Fruit fly (Drosophila melanogaster) whole organism, prepupa: Measurements from ENCODE around the gene CG7872.

Experiments used
- CG11762 ChIP-seq: fragments of 200-800 bp; sonication (Bioruptor generic); optimal IDR thresholded peaks from 3 replicates; lab custom pipeline; 2016; ENCODE audit warnings: missing biosample characterization, missing genetic modification characterization; ENCODE audit not compliant: insufficient read depth
- CG6163 ChIP-seq: fragments of 200-800 bp; sonication (Bioruptor generic); IDR thresholded peaks from 3 replicates; pipeline ENCODE4 v1.3.6; 2022; ENCODE audit warnings: missing biosample characterization, missing genetic modification characterization
- CG6854 ChIP-seq: fragments of 200-800 bp; sonication (Bioruptor generic); optimal IDR thresholded peaks from 2 replicates; lab custom pipeline; 2017; ENCODE audit warnings: missing biosample characterization, mild to moderate bottlenecking, missing genetic modification characterization
- CG8632 ChIP-seq: fragments of 200-800 bp; sonication (Bioruptor generic); optimal IDR thresholded peaks from 3 replicates; lab custom pipeline; 2016; ENCODE audit warnings: missing biosample characterization, missing genetic modification characterization
- Gug ChIP-seq: fragments of 200-800 bp; sonication (Bioruptor generic); IDR thresholded peaks from 2 replicates; pipeline ENCODE4 v1.3.6; 2022; ENCODE audit warnings: missing biosample characterization, missing genetic modification characterization
- Hr39 ChIP-seq: fragments of 200-800 bp; sonication (Bioruptor generic); optimal IDR thresholded peaks from 2 replicates; lab custom pipeline; 2016; ENCODE audit warnings: missing biosample characterization, missing genetic modification characterization
- dsx ChIP-seq: fragments of 200-800 bp; optimal IDR thresholded peaks from 3 replicates; lab custom pipeline; 2019; ENCODE audit warnings: missing biosample characterization, mild to moderate bottlenecking, missing genetic modification characterization, moderate library complexity; ENCODE audit not compliant: poor library complexity, severe bottlenecking
- ss ChIP-seq, 2 experiments: fragments of 200-800 bp; sonication (Bioruptor generic); optimal IDR thresholded peaks; 2 replicates in 1 of 2; 3 replicates in 1 of 2; lab custom pipeline; 2017 to 2018; ENCODE audit warnings: mild to moderate bottlenecking in 2 of 2, missing biosample characterization in 2 of 2, missing genetic modification characterization in 2 of 2, moderate library complexity in 1 of 2

DNA sequence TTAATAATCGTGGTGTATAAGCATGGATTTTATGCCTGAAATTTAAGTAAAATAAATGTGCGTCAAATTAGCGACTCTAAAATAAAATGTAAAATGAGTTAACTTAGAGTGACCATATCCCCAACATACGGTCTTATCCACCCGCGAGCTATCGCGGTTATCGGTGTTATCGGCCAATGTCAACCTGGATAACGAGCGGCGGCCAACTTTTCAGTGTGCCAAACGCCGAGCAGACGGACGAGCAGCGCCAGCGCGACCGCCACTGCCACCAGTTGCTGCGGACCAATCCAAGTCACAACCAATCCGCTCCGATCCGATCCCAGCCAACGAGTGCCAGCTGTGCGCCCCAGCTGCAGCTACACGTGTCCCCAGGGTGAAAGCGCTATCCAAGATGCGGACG, at the start of gene CG7872, which contains the start of gene cerv:
- no peak for TF ChIP-seq CG8632 (GFP tag; lab: Kevin White, UChicago)
- no peak for TF ChIP-seq Gug (GFP tag; lab: Robert Waterston, UW)
- TF ChIP-seq CG6854 (GFP tag; lab: Kevin White, UChicago) = no peak
- no peak for TF ChIP-seq Hr39 (GFP tag; lab: Kevin White, UChicago)
- TF ChIP-seq dsx = no peak
- TF ChIP-seq ss (GFP tag; optimal IDR thresholded peaks at IDR 0.05; lab: Kevin White, UChicago) = no peak
- no peak for TF ChIP-seq CG11762 (GFP tag; lab: Kevin White, UChicago)
- TF ChIP-seq CG6163 (GFP tag; lab: Robert Waterston, UW) = no peak
